Worm (Caenorhabditis elegans): Measurements from ENCODE around the gene ZK662.2.

ZK662.2 gene

DNA sequence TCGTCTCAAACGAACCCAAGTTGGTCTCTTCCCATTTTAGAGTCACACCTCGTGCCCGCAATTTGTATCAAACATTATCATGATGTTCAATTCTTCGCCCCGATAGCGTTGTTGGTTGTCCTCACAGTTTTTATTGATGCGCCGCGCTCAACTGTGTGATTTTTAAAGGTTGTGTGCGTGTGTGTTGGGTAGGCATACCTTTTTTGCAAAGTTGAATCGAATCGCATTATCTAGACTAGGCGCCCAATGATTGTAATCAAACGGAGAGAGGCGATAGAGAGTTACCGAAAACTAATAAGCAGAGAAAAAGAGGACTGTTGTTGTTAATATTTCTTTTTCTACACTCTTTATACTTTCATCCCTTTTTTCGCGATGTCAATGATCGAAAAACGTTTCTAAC is 3.7 kb downstream of the ZK662.2 start:
- no peak for TF ChIP-seq unc-62 (GFP tag; optimal IDR thresholded peaks at IDR 0.05)

DNA sequence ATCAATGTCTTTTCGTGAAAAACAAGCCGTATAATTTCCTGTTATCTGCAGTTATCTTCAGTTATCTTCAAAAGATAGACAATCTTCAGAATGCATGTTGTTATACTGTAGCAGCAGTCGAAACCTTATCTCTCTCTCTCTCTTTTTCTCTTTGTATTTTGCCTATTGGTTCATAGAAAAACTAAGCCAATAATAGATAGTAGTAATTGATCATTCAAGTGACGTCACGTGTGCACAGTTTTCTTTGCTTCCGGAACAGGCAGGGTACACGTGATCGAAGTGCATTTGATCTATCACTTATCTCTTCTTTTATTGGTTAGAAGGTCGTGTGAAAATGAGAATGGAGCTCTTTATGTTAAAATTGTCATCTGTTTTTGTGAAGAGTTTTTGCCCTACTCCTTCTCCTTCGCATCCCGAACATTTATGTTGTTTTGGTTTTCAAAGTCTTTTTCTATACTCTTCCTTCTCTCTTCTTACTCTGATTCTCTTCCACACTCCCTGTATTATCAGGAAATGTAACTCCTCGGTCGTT is 8.1 kb downstream of the ZK662.2 start:
- no peak for TF ChIP-seq unc-62 (GFP tag; optimal IDR thresholded peaks at IDR 0.05)

DNA sequence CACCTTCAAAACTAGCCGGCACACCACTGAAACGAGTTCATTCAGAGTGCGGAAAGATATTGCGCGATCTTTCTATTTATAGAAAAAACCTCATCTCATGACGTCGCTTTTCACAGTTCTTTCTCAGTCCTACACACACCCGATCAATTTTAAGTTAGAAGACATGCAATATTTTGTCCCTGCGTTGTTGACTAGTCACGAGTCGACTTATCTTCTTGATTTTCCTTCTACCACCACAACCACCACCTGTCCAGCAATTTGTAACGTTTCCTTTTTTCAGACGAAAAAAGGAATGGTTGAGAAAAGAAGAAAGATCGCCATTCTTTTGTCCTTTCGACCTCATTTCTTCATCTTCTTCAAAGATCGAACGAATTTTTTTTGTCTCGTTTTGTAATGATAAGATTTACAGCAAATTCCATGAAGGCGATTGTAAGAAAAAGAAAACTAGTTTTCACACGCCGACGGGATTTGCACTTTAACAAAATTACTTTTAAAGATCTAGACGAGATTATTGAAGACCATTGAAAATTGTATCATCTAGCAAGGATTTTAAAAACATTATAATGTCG is 9.7 kb downstream of the ZK662.2 start:
- TF ChIP-seq unc-62 (GFP tag; optimal IDR thresholded peaks at IDR 0.05): no peak

DNA sequence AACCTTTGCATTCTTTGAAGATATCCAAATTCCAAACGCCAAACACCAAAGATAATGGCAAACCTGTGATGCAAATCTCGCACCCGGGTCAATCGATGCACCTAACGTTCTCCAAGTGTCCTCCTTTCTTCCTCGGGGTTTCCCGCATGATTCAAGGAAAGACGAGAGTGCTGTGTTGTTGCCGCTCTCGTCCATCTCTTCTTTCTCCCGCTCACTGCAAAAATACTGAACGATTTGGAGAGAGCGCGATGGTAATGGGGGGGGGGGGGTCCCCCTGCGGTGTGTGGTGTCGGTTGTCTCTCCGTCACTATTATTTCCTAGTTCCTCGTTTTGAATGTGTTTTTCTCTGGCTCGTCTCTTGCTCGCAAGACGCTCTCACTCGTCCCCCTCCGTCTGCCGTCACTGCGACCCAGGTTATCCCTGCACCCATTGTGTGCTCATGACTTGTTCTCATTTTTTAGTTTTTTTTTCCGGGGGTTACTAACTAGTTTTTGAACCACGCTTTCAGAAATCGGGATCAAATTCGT is 10.9 kb downstream of the ZK662.2 start:
- no peak for TF ChIP-seq unc-62 (GFP tag; optimal IDR thresholded peaks at IDR 0.05)

DNA sequence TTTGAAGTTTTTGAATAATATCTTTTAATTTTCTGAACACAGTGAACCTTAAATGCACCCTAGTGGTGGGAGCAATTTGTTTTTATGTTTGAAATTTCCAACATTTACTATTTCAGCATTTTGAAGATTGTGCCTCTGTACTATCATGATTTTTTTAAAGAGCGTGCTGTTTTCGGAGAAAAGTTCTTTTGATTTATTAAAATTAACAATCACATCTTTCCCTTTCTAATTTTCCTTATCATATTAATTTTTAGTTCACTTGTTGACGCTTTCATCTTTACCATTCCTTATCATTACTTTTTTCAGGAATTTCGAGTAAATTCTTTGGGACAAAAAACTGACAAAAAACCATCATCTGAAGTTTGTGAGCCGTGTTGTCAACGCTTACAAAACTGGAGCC is 11.4 kb downstream of the ZK662.2 start, which contains the start of gene nhr-48:
Gene nhr-48, plus strand, starts transcription at position 301 of the 400 bp plus-strand sequence.
- no peak for TF ChIP-seq unc-62 (GFP tag; optimal IDR thresholded peaks at IDR 0.05)

DNA sequence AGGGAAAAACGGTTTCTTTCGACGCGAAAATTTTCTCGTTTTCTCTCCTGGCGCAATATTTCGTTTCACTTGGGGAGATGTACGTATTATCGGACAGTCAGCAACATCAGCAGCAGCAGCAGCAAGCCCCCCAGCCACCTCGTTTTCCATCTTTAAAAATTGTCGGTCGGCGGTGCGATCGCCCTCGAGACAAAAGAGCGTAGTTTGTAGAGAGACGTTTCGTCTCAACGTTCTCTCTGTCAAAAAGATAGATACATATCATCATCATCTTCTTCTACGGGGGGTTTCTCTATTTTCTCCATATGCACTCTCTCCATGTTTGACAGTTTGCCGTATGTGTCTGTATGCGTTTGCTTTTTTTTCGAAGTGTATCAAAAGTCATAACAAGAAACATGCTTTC is 13.1 kb downstream of the ZK662.2 start:
- TF ChIP-seq unc-62 (GFP tag; optimal IDR thresholded peaks at IDR 0.05): no peak

DNA sequence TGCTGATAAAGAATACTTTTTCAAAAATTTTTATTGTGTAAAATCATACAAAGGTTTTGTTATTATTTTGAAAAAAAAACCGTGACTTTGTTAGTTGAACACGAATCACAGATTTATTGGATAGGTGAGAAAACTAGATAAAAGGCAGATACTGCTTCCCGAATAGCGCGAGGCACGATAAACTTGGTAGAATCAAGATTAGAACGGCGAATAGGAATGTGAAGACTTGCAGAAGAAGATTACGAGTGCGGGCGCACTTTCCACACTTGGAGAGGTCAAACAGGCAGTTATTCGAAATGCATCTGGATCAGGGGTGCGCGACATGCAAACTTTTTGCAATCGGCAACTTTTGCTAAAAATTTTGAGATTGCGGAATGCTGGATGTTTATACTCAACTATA is 16.7 kb downstream of the ZK662.2 start:
- no peak for TF ChIP-seq unc-62 (GFP tag; optimal IDR thresholded peaks at IDR 0.05)

DNA sequence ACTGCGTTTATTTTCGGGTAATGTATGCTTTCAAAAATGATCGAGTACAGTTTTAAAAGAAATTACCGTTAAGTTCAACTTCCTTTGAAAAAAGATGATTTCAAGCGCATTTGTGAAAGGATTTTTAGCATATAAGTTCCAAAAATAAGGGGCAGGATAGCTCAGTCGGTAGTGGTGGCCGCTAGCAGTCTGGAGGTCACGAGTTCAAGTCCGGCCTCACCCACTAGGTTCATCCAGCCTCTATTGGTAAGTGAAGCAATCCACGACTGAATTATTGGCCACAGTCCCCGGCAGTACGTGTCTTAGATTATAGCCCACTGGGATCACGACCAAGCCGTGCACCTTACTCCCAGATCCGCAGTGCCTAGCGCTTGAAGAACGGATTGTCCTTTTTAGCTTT is 20.5 kb downstream of the ZK662.2 start:
- TF ChIP-seq unc-62 (GFP tag; optimal IDR thresholded peaks at IDR 0.05): no peak

DNA sequence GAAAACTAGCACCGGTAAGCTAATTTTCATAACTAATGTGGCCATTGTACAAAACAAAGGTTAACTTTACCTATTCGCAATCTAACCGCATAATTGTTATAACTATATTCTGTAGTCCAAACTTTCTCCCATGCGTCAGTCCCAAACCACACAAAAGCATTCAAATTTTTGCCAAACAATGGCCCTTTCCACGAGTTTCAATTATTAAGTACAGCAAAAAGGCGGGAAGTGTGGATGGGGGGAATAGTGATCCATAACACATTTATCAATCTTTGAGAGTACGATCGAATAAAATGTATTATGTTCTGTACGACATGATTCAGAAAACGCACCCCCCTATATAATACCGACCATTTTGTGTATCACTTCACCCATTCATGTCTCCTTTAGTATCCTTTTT is 21.8 kb downstream of the ZK662.2 start, which contains the start of gene ZK662.6:
Gene ZK662.6, plus strand, starts transcription at position 301 of the 400 bp plus-strand sequence.
- TF ChIP-seq unc-62 (GFP tag; optimal IDR thresholded peaks at IDR 0.05): no peak

DNA sequence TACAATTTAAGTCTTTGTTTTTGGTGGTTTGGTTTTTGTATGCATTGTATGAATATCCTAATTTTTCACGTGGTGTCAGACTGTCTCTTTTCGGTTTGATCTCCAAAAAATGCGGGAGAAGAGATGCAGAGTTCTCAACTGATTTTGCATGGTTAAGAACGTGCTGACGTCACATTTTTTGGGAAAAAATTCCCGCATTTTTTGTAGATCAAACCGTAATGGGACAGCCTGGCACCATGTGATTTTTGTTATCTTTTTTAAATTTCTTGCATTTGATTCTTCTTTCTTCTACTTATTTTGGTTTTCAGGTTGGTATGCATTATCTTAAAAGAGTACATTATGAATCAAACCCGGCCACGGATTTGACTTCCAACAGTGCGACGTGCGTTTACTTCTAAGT is 24.8 kb downstream of the ZK662.2 start, which contains the start of gene ZK662.5:
Gene ZK662.5, plus strand, starts transcription at position 301 of the 400 bp plus-strand sequence.
- no peak for TF ChIP-seq unc-62 (GFP tag; optimal IDR thresholded peaks at IDR 0.05)

DNA sequence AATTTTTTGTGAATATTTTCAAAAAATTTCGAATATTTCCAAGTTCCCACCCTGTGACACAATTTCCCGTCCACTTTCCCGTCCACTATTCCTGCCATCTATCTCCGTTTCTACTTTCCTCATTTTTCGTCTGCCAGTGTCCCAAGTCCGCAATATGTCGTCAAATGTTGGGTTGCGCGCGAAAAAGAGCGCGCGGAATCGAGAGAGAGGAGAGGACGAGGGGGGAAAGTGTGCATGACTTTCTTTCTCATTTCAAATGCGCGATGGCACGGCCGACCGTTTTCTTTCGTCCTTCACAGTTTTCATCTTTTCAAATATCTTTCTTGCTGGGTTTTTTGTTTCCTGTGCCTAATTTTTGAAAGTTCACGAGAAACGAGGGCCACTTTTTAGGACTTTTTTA is 28.5 kb downstream of the ZK662.2 start:
- no peak for TF ChIP-seq unc-62 (GFP tag; optimal IDR thresholded peaks at IDR 0.05)

DNA sequence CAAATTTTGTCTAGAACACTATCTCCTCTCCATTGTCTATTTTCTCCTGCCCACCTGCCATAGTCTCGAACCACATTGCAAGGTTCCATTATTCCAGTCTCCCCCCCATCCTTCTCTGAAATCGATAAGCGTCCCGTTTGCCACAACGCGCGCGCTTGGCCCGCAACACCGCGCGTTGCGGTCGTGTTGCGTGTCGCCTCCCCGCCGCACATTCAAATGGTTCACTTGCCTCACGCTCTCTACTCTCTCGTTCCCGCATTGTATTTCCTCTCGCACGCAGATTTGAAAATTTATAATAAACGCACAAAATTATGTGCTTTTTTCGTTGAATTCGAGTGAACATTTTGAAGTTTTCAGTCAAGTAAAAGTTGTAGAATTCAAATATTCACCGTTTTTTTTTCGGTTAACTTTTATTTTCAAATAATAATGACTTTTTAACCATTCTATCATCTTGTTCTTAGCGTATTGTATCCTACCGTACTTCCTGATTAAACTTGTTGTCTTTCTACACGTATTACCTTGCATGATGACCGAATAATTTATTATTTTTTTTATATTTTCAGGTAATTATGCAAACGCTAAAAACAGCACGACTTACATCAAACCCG is 29.2 kb downstream of the ZK662.2 start, which contains the start of gene lin-15B:
Gene lin-15B, plus strand, starts transcription at position 558 of the 608 bp plus-strand sequence.
- TF ChIP-seq unc-62 (GFP tag; optimal IDR thresholded peaks at IDR 0.05): no peak

DNA sequence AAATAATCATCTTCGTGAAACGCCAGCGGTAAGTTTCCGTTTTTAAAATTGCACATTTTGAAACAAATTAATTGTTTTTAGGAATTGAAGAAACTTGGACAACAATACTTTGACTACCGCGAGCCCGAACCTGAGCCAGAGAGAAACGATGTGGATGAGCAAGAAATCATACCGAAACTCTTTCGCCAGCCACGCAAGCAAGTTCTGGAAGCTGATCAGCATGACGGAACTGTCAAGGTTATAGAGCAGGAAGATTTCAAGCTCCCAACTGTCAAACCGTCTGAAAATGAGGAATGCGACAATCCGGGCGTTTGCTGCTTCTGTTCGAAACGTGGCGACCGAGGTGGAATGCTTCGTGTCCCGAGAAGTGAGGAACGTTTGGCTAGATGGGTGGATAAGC is 33.8 kb downstream of the ZK662.2 start:
- no peak for TF ChIP-seq unc-62 (GFP tag; optimal IDR thresholded peaks at IDR 0.05)

DNA sequence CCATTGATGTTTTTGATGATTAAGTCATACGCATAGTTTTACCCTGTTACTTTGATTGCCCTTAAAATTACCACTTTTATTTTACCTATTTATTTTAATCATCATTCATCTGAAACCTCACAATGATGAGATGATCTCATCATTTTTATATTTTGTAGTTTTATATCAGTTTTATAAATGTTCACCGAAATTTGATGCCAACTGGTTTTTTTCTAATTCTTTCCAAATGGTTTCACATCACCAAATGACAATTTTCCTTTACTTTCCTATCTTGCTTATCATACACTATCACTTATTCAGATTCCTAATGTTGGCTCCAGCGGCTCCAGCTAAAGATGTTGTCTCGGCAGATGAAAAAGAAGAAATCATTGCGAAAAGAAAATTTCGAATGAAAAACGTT is 35.2 kb downstream of the ZK662.2 start, which contains the start of gene lin-15A:
Gene lin-15A, plus strand, starts transcription at position 301 of the 400 bp plus-strand sequence.
- TF ChIP-seq unc-62 (GFP tag; optimal IDR thresholded peaks at IDR 0.05): no peak

DNA sequence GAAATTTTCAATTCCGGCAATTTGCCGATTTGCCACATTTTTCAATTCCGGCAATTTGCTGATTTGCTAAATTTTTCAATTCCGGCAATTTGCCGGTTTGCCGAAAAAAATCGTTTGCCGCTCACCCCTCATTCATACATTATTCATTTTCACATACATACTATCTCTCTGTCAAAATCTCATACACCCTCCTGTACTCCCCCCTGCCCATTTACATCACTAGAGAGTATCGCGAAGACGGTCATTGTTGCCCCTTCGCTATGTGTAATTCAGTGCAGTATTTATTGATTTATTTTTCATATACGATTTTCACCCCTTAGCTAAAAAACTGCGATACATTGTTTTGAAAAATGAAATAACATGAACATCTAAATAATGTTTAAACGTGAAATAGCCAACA is 39.9 kb downstream of the ZK662.2 start:
- no peak for TF ChIP-seq unc-62 (GFP tag; optimal IDR thresholded peaks at IDR 0.05)

DNA sequence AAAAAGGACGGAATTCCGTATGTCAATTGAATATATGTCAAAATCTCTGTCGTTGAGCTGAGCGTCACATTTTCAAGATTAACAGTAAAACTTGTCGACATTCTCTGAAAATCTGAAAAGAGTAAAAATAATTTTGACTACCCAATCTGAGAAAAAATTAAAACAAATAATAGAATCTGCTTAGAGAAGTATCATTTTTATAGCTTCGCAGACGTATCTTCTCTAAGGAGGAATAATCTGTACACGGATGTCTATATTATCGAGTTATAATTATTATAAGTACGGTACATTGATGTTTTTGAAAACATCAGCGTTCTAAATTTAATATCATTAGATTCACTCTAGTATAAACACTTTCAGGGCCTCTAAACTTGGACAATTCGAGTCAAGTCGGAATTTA is 44.0 kb downstream of the ZK662.2 start, which contains the start of gene srg-64:
Gene srg-64, minus strand, starts transcription at position 101 of the 400 bp plus-strand sequence.
- TF ChIP-seq unc-62 (GFP tag; optimal IDR thresholded peaks at IDR 0.05): no peak

DNA sequence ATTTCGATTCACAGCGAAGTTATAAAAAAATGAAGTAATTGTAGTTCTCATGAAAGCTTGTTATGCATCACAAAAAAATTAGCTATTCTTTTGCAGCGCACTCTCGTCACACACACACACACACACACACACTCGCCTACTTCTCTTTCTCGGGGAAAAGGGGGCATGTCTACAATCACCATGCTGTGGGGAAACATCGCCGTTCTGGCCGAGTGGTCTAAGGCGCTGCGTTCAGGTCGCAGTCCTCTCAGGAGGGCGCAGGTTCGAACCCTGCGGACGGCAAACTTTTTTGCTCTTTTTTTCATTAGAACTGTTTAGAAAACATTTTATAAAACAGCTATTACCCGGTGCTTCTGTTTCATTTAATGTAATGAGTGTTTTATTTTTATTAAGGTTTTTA is 45.4 kb downstream of the ZK662.2 start:
- no peak for TF ChIP-seq unc-62 (GFP tag; optimal IDR thresholded peaks at IDR 0.05)

All from whole organism, dauer.